Fruit fly (Drosophila melanogaster): ENCODE results near the gene CG33688.
A peak's percentile ranks its signal among the peaks of the same experiment; 100 is the strongest.

The CG33688 gene

dm6 chr3L:16166217-16166997, 32.6 kb upstream of the CG33688 start:
- TF ChIP-seq CG17359 (tag; optimal IDR thresholded peaks at IDR 0.05) (peak; percentile 31), Hr78 (GFP tag; optimal IDR thresholded peaks at IDR 0.05) (peak in 1 of 2 experiments; percentile 65), so (GFP tag; IDR thresholded peaks at IDR 0.05) (0 out of 3 replicates have a peak, but pooled peaks have one; percentile 31), otp (GFP tag; IDR thresholded peaks at IDR 0.05) (peak; percentile 62; the same call in 2 of the 3 replicates), sqz (GFP tag; optimal IDR thresholded peaks at IDR 0.05) (peak; percentile 82), CG2678 (tag; optimal IDR thresholded peaks at IDR 0.05) (peak; percentile 41), toy (GFP tag; IDR thresholded peaks at IDR 0.05) (0 out of 2 replicates have a peak, but pooled peaks have one; percentile 23), chinmo (GFP tag; IDR thresholded peaks at IDR 0.05; ENCODE audit: partially characterized antibody) (0 out of 4 replicates have a peak, but pooled peaks have one; percentile 39), crol (GFP tag; IDR thresholded peaks at IDR 0.05) (peak; percentile 91), ATbp (GFP tag; optimal IDR thresholded peaks at IDR 0.05) (peak; percentile 30), CG6175 (GFP tag; IDR thresholded peaks at IDR 0.05) (0 out of 3 replicates have a peak, but pooled peaks have one; percentile 29), CG15073 (GFP tag; optimal IDR thresholded peaks at IDR 0.05) (no peak), CG6813 (GFP tag; optimal IDR thresholded peaks at IDR 0.05) (peak; percentile 2), CG10543 (GFP tag; optimal IDR thresholded peaks at IDR 0.05) (peak; percentile 54), vvl (GFP tag; IDR thresholded peaks at IDR 0.05) (peak; percentile 21; the same call in 1 of the 2 replicates), Med (GFP tag) (peak; percentile 67), CG12391 (tag; optimal IDR thresholded peaks at IDR 0.05) (no peak), Rfx (GFP tag; IDR thresholded peaks at IDR 0.05) (no peak), BtbVII (GFP tag; optimal IDR thresholded peaks at IDR 0.05) (peak; percentile 1), sob (GFP tag; IDR thresholded peaks at IDR 0.05) (no peak), cwo (GFP tag; optimal IDR thresholded peaks at IDR 0.05) (peak; percentile 45), CG32772 (GFP tag; IDR thresholded peaks at IDR 0.05) (peak; percentile 19; the same call in 1 of the 2 replicates), Sox100B (GFP tag; optimal IDR thresholded peaks at IDR 0.05) (peak; percentile 15), sd (tag; optimal IDR thresholded peaks at IDR 0.05) (peak; percentile 27), CG10274 (GFP tag; optimal IDR thresholded peaks at IDR 0.05) (no peak), sna (GFP tag; IDR thresholded peaks at IDR 0.05; ENCODE audit: partially characterized antibody) (0 out of 2 replicates have a peak, but pooled peaks have one; percentile 37)

- no peak for TF ChIP-seq CG7556 (GFP tag; optimal IDR thresholded peaks at IDR 0.05)
- TF ChIP-seq danr (GFP tag; IDR thresholded peaks at IDR 0.05) = no peak
- TF ChIP-seq Med (GFP tag) = peak; percentile 15
- 0 out of 3 replicates have a peak, but pooled peaks have one; percentile 11 for TF ChIP-seq CG7963 (GFP tag; IDR thresholded peaks at IDR 0.05; ENCODE audit: partially characterized antibody)
Observed at dm6 chr3L:16166998-16167344, 32.0 kb upstream of the CG33688 start.

dm6 chr3L:16167723-16168386, 31.2 kb upstream of the CG33688 start:
- TF ChIP-seq CTCF (GFP tag; optimal IDR thresholded peaks at IDR 0.05) (no peak), Sox102F (GFP tag; optimal IDR thresholded peaks at IDR 0.05) (peak; percentile 5), CG4328 (GFP tag; optimal IDR thresholded peaks at IDR 0.05) (no peak), ewg (GFP tag; optimal IDR thresholded peaks at IDR 0.05) (no peak), cas (GFP tag; IDR thresholded peaks at IDR 0.05) (no peak), peb (GFP tag; IDR thresholded peaks at IDR 0.05) (no peak), dysf (GFP tag; IDR thresholded peaks at IDR 0.05) (no peak), Hr51 (GFP tag; optimal IDR thresholded peaks at IDR 0.05) (peak in 1 of 2 experiments; percentile 1), z (GFP tag; IDR thresholded peaks at IDR 0.05) (no peak), CG31365 (tag; optimal IDR thresholded peaks at IDR 0.05) (no peak), zf30C (GFP tag; optimal IDR thresholded peaks at IDR 0.05) (no peak), CG13624 (GFP tag; optimal IDR thresholded peaks at IDR 0.05) (no peak), gem (tag; optimal IDR thresholded peaks at IDR 0.05) (peak; percentile 9), CG10565 (GFP tag; optimal IDR thresholded peaks at IDR 0.05) (no peak), CG15479 (GFP tag; optimal IDR thresholded peaks at IDR 0.05) (no peak), klu (GFP tag; IDR thresholded peaks at IDR 0.05) (no peak), D19A (tag; optimal IDR thresholded peaks at IDR 0.05) (no peak)

Measured in whole organism, embryonic.